Worm (Caenorhabditis elegans): ENCODE measurements around the gene Y111B2A.2.

DNA sequence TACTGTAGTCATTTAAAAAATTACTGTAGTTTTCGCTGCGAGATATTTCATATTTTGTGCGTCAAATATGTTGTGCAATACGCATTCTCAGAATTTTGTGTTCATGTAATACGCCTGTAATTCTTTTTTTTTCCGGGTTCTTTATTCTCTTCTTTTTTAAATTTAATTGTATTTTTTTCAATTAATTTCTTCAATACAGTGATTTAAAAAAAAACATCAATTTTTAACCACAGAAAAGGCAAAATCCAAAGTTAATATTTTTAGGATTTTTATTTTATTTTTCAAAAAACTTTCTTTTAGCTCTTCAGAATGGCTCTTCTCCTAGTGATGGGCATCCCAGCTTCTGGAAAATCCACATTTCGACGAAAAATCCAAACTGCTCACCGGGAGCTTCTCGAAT, 29.6 kb upstream of the Y111B2A.2 start, which contains the start of gene pstk-1:
- TF ChIP-seq ama-1 (optimal IDR thresholded peaks at IDR 0.05) (no peak), ama-1 (GFP tag; optimal IDR thresholded peaks at IDR 0.05) (no peak), him-1 (tag; optimal IDR thresholded peaks at IDR 0.05) (no peak), akir-1 (GFP tag; optimal IDR thresholded peaks at IDR 0.05) (no peak), ZK185.1 (tag; optimal IDR thresholded peaks at IDR 0.05; ENCODE audit: poor library complexity, severe bottlenecking) (no peak)
